Fruit fly (Drosophila melanogaster) whole organism, pupa: Measurements from ENCODE around the gene CG7720.

ENCODE experiments used
- CG10348 ChIP-seq: fragments of 200-800 bp; sonication (Bioruptor generic); IDR thresholded peaks from 2 replicates; pipeline ENCODE4 v1.3.6; 2022; ENCODE audit warnings: missing biosample characterization, missing genetic modification characterization
- CG14655 ChIP-seq: fragments of 200-800 bp; sonication (Bioruptor generic); optimal IDR thresholded peaks from 3 replicates; lab custom pipeline; 2017; ENCODE audit warnings: mild to moderate bottlenecking, missing biosample characterization, missing genetic modification reagents, missing genetic modification characterization
- CG15710 ChIP-seq: fragments of 200-800 bp; sonication (Bioruptor generic); optimal IDR thresholded peaks from 2 replicates; lab custom pipeline; 2018; ENCODE audit warnings: missing biosample characterization, mild to moderate bottlenecking, missing genetic modification characterization, moderate library complexity
- CG17806 ChIP-seq: fragments of 200-800 bp; sonication (Bioruptor generic); optimal IDR thresholded peaks from 2 replicates; lab custom pipeline; 2018; ENCODE audit warnings: missing biosample characterization, mild to moderate bottlenecking, missing genetic modification characterization, moderate library complexity
- CG34367 ChIP-seq: fragments of 200-800 bp; sonication (Bioruptor generic); optimal IDR thresholded peaks from 2 replicates; lab custom pipeline; 2018; ENCODE audit warnings: missing biosample characterization, mild to moderate bottlenecking, missing genetic modification characterization
- CG4496 ChIP-seq: fragments of 200-800 bp; sonication (Bioruptor generic); IDR thresholded peaks from 3 replicates; pipeline ENCODE4 v1.3.6; 2022; ENCODE audit warnings: missing biosample characterization, missing genetic modification characterization
- CG8301 ChIP-seq: fragments of 200-800 bp; sonication (Bioruptor generic); optimal IDR thresholded peaks from 2 replicates; lab custom pipeline; 2018; ENCODE audit warnings: missing biosample characterization, mild to moderate bottlenecking, missing genetic modification characterization
- CG9948 ChIP-seq: fragments of 200-800 bp; sonication (Bioruptor generic); optimal IDR thresholded peaks from 2 replicates; lab custom pipeline; 2018; ENCODE audit warnings: missing biosample characterization, mild to moderate bottlenecking, missing genetic modification characterization, moderate library complexity
- D1 ChIP-seq: fragments of 200-800 bp; sonication (Bioruptor generic); optimal IDR thresholded peaks from 2 replicates; lab custom pipeline; 2018; ENCODE audit warnings: missing biosample characterization, mild to moderate bottlenecking, missing genetic modification characterization, moderate library complexity
- EcR ChIP-seq: fragments of 200-800 bp; sonication (Bioruptor generic); optimal IDR thresholded peaks from 3 replicates; lab custom pipeline; 2019; ENCODE audit warnings: missing biosample characterization, missing genetic modification characterization, mild to moderate bottlenecking, moderate library complexity, missing genetic modification reagents
- Pif1A ChIP-seq: fragments of 200-800 bp; sonication (Bioruptor generic); optimal IDR thresholded peaks from 3 replicates; lab custom pipeline; 2016; ENCODE audit warnings: missing biosample characterization, missing genetic modification characterization
- Pif1B ChIP-seq: fragments of 200-800 bp; sonication (Bioruptor generic); optimal IDR thresholded peaks from 3 replicates; lab custom pipeline; 2016; ENCODE audit warnings: missing biosample characterization, missing genetic modification characterization
- Snoo ChIP-seq: fragments of 200-800 bp; sonication (Bioruptor generic); optimal IDR thresholded peaks from 3 replicates; lab custom pipeline; 2017; ENCODE audit warnings: missing biosample characterization, mild to moderate bottlenecking, missing genetic modification characterization, inconsistent platforms
- gl ChIP-seq: fragments of 200-800 bp; sonication (Bioruptor generic); optimal IDR thresholded peaks from 2 replicates; lab custom pipeline; 2018; ENCODE audit warnings: missing biosample characterization, mild to moderate bottlenecking, missing genetic modification characterization

dm6 chr3R:18788365-18789147 lies 6.4 kb downstream of the CG7720 start:
- TF ChIP-seq CG10348 (GFP tag; lab: Robert Waterston, UW) = no peak
- peak; percentile 88 for TF ChIP-seq CG14655 (GFP tag; lab: Kevin White, UChicago)
- peak; percentile 67 for TF ChIP-seq gl (tag; lab: Kevin White, UChicago)
- peak; percentile 75 for TF ChIP-seq CG34367 (tag; lab: Kevin White, UChicago)
- peak; percentile 90 for TF ChIP-seq CG9948 (tag; lab: Kevin White, UChicago)
- TF ChIP-seq CG4496 (GFP tag; lab: Robert Waterston, UW) = peak; percentile 92
- TF ChIP-seq Pif1B (GFP tag; lab: Kevin White, UChicago) = peak; percentile 73
- TF ChIP-seq CG17806 (tag; lab: Kevin White, UChicago) = peak; percentile 92
- TF ChIP-seq Pif1A (GFP tag; lab: Kevin White, UChicago) = peak; percentile 79
- peak; percentile 83 for TF ChIP-seq EcR (GFP tag; lab: Kevin White, UChicago)
- TF ChIP-seq D1 (tag; lab: Kevin White, UChicago) = peak; percentile 53
- TF ChIP-seq CG8301 (tag; lab: Kevin White, UChicago) = peak; percentile 86
- TF ChIP-seq Snoo (tag; lab: Kevin White, UChicago) = peak; percentile 68
- peak; percentile 82 for TF ChIP-seq CG15710 (tag; lab: Kevin White, UChicago)
